Worm (Caenorhabditis elegans) whole organism, mixed stage, embryonic: ENCODE results near the gene fbxb-58.

Experiments used
- M03D4.4 ChIP-seq: sonication (generic microtip); optimal IDR thresholded peaks from 2 replicates; lab custom pipeline; 2017; ENCODE audit warnings: mild to moderate bottlenecking, missing genetic modification characterization, missing compliant biosample characterization
- bed-3 ChIP-seq: fragments of 200-800 bp; sonication (Bioruptor generic); optimal IDR thresholded peaks from 3 replicates; lab custom pipeline; 2018; ENCODE audit warnings: mild to moderate bottlenecking, missing genetic modification characterization, moderate library complexity, missing compliant biosample characterization
- blmp-1 ChIP-seq: fragments of 150-350 bp; optimal IDR thresholded peaks from 2 replicates; lab custom pipeline; 2014; ENCODE audit warnings: missing biosample characterization, missing genetic modification characterization
- ceh-39 ChIP-seq: fragments of 150-350 bp; optimal IDR thresholded peaks from 2 replicates; lab custom pipeline; 2014; ENCODE audit warnings: missing biosample characterization, missing genetic modification characterization
- ceh-83 ChIP-seq: fragments of 200-800 bp; sonication (Bioruptor generic); optimal IDR thresholded peaks from 2 replicates; lab custom pipeline; 2018; ENCODE audit warnings: mild to moderate bottlenecking, missing genetic modification characterization, missing compliant biosample characterization
- ces-1 ChIP-seq: fragments of 150-350 bp; optimal IDR thresholded peaks from 2 replicates; lab custom pipeline; 2014; ENCODE audit warnings: missing biosample characterization, missing genetic modification reagents, missing genetic modification characterization
- cnd-1 ChIP-seq: fragments of 200-800 bp; sonication (Bioruptor generic); optimal IDR thresholded peaks from 2 replicates; lab custom pipeline; 2018; ENCODE audit warnings: mild to moderate bottlenecking, missing genetic modification characterization, missing compliant biosample characterization
- drap-1 ChIP-seq: fragments of 200-800 bp; sonication (Bioruptor generic); optimal IDR thresholded peaks from 3 replicates; lab custom pipeline; 2018; ENCODE audit warnings: mild to moderate bottlenecking, missing genetic modification characterization, missing compliant biosample characterization
- elt-1 ChIP-seq: sonication (generic microtip); optimal IDR thresholded peaks from 2 replicates; lab custom pipeline; 2017; ENCODE audit warnings: missing genetic modification characterization, mild to moderate bottlenecking, missing compliant biosample characterization, antibody characterized with exemption, moderate library complexity, borderline replicate concordance; ENCODE audit not compliant: insufficient read depth
- elt-3 ChIP-seq: fragments of 150-350 bp; optimal IDR thresholded peaks from 2 replicates; lab custom pipeline; 2014; ENCODE audit warnings: missing biosample characterization, missing genetic modification characterization
- flh-1 ChIP-seq: fragments of 200-800 bp; sonication (Bioruptor generic); optimal IDR thresholded peaks from 2 replicates; lab custom pipeline; 2018; ENCODE audit warnings: mild to moderate bottlenecking, missing genetic modification characterization, moderate library complexity, missing compliant biosample characterization
- hlh-1 ChIP-seq: fragments of 150-350 bp; optimal IDR thresholded peaks from 2 replicates; lab custom pipeline; 2014; ENCODE audit warnings: missing biosample characterization, missing genetic modification reagents, missing genetic modification characterization
- lin-13 ChIP-seq: fragments of 150-350 bp; optimal IDR thresholded peaks from 2 replicates; lab custom pipeline; 2014; ENCODE audit warnings: missing biosample characterization, missing genetic modification characterization
- lin-32 ChIP-seq: fragments of 200-800 bp; sonication (Bioruptor generic); optimal IDR thresholded peaks from 2 replicates; lab custom pipeline; 2018; ENCODE audit warnings: mild to moderate bottlenecking, missing genetic modification characterization, missing compliant biosample characterization
- lsy-2 ChIP-seq: fragments of 150-350 bp; optimal IDR thresholded peaks from 2 replicates; lab custom pipeline; 2014; ENCODE audit warnings: missing biosample characterization, missing genetic modification characterization
- mab-5 ChIP-seq: fragments of 150-350 bp; optimal IDR thresholded peaks from 2 replicates; lab custom pipeline; 2014; ENCODE audit warnings: missing biosample characterization, missing genetic modification characterization
- mep-1 ChIP-seq: fragments of 150-350 bp; optimal IDR thresholded peaks from 2 replicates; lab custom pipeline; 2017; ENCODE audit warnings: missing biosample characterization, missing genetic modification reagents, missing genetic modification characterization, inconsistent platforms
- mls-2 ChIP-seq: sonication (generic microtip); optimal IDR thresholded peaks from 2 replicates; lab custom pipeline; 2016; ENCODE audit warnings: mild to moderate bottlenecking, missing genetic modification characterization, moderate library complexity, missing compliant biosample characterization
- nhr-12 ChIP-seq: fragments of 150-350 bp; optimal IDR thresholded peaks from 2 replicates; lab custom pipeline; 2014; ENCODE audit warnings: missing biosample characterization, missing genetic modification characterization
- nhr-2 ChIP-seq: fragments of 150-350 bp; optimal IDR thresholded peaks from 2 replicates; lab custom pipeline; 2014; ENCODE audit warnings: missing biosample characterization, missing genetic modification characterization
- nhr-237 ChIP-seq: fragments of 150-350 bp; optimal IDR thresholded peaks from 2 replicates; lab custom pipeline; 2014; ENCODE audit warnings: missing biosample characterization, missing genetic modification characterization
- nhr-28 ChIP-seq: fragments of 150-350 bp; optimal IDR thresholded peaks from 2 replicates; lab custom pipeline; 2014; ENCODE audit warnings: missing biosample characterization, missing genetic modification characterization
- nhr-76 ChIP-seq: sonication (generic microtip); optimal IDR thresholded peaks from 2 replicates; lab custom pipeline; 2017; ENCODE audit warnings: missing biosample characterization, missing genetic modification characterization
- pha-4 ChIP-seq: fragments of 150-350 bp; optimal IDR thresholded peaks from 2 replicates; lab custom pipeline; 2018; ENCODE audit warnings: missing biosample characterization, missing genetic modification reagents, missing genetic modification characterization
- sem-2 ChIP-seq: fragments of 200-800 bp; sonication (Bioruptor generic); optimal IDR thresholded peaks from 2 replicates; lab custom pipeline; 2018; ENCODE audit warnings: mild to moderate bottlenecking, missing genetic modification characterization, missing compliant biosample characterization
- snpc-4 ChIP-seq: fragments of 150-350 bp; optimal IDR thresholded peaks from 2 replicates; lab custom pipeline; 2014; ENCODE audit warnings: missing biosample characterization, missing genetic modification characterization
- sptf-1 ChIP-seq: sonication (generic microtip); optimal IDR thresholded peaks from 2 replicates; lab custom pipeline; 2017; ENCODE audit warnings: mild to moderate bottlenecking, missing genetic modification characterization, moderate library complexity, missing compliant biosample characterization
- tbx-8 ChIP-seq: fragments of 200-800 bp; sonication (Bioruptor generic); optimal IDR thresholded peaks from 2 replicates; lab custom pipeline; 2018; ENCODE audit warnings: mild to moderate bottlenecking, missing genetic modification characterization, moderate library complexity, missing compliant biosample characterization
- unc-120 ChIP-seq: sonication (generic microtip); optimal IDR thresholded peaks from 2 replicates; lab custom pipeline; 2017; ENCODE audit warnings: missing genetic modification characterization, missing compliant biosample characterization; ENCODE audit not compliant: poor library complexity, severe bottlenecking
- unc-39 ChIP-seq: fragments of 150-350 bp; optimal IDR thresholded peaks from 2 replicates; lab custom pipeline; 2014; ENCODE audit warnings: missing biosample characterization, missing genetic modification characterization
- unc-62 ChIP-seq: fragments of 150-350 bp; optimal IDR thresholded peaks from 2 replicates; lab custom pipeline; 2014; ENCODE audit warnings: missing biosample characterization, missing genetic modification reagents, missing genetic modification characterization
- zip-8 ChIP-seq: fragments of 150-350 bp; optimal IDR thresholded peaks from 2 replicates; lab custom pipeline; 2014; ENCODE audit warnings: missing biosample characterization, missing genetic modification characterization
- ztf-11 ChIP-seq: fragments of 150-350 bp; optimal IDR thresholded peaks from 2 replicates; lab custom pipeline; 2014; ENCODE audit warnings: missing biosample characterization, missing genetic modification characterization

fbxb-58 gene

DNA sequence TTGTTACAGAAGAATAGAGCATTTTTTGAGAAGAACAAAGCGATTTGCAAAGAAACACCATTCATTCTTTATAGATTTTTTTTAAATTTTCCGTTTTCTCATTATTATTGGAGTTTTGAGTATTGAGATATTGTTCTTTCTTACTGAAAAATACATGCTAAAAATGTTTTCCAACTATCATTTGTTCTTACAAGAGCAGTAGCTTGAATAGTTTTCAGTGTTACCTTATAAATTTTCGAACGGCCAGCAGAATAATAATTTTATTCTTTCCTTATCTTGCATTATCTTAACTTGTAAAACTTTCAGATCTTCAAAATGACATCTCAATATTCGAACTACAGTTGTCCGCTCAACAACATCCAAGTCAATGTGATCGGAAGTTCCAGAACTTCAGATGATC is 27.3 kb downstream of the fbxb-58 start, which contains the start of gene tbx-32:
Gene tbx-32 (plus strand): TSS at position 301 of the 400 bp plus-strand sequence.
- TF ChIP-seq nhr-12 (tag; lab: Kevin White, UChicago) (no peak), ztf-11 (no peak), blmp-1 (no peak), tbx-8 (GFP tag; lab: Kevin White, UChicago) (no peak), mab-5 (no peak), nhr-237 (tag; lab: Kevin White, UChicago) (no peak), sptf-1 (tag; lab: Kevin White, UChicago) (no peak), pha-4 (tag; lab: Kevin White, UChicago) (no peak), flh-1 (GFP tag; lab: Kevin White, UChicago) (no peak), unc-62 (GFP tag; lab: Kevin White, UChicago) (no peak), nhr-28 (no peak), unc-120 (no peak), ceh-83 (no peak), lin-13 (tag; lab: Kevin White, UChicago) (no peak)

DNA sequence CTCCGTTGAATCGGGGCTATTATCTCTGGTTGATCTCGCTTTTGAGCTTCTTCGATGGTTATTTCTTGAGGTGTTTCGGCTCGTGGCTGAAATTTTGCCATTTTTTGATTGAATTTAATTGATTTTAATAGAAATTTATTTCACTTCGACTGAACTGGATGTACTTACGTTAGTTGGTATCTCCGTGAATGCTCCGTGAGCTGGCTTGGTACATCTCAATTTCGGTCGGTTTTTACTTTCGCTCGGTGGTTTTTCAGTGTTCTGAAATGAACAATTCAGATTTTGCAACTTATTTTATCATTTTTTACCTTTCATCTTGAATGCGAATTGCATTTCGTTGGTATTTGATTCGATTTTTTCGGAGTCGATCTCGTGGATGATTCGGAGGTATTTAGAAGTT is 37.0 kb downstream of the fbxb-58 start, which contains the start of gene R09H3.2:
Gene R09H3.2 (minus strand): TSS at position 101 of the 400 bp plus-strand sequence.
- TF ChIP-seq bed-3 (GFP tag; lab: Kevin White, UChicago), result no peak
- no peak for TF ChIP-seq unc-62 (GFP tag; lab: Kevin White, UChicago)
- TF ChIP-seq lin-32 (GFP tag; lab: Kevin White, UChicago), result no peak
- no peak for TF ChIP-seq drap-1 (GFP tag; lab: Kevin White, UChicago)
- TF ChIP-seq mab-5, result no peak
- no peak for TF ChIP-seq zip-8 (tag; lab: Kevin White, UChicago)
- TF ChIP-seq unc-120, result no peak
- no peak for TF ChIP-seq elt-3

DNA sequence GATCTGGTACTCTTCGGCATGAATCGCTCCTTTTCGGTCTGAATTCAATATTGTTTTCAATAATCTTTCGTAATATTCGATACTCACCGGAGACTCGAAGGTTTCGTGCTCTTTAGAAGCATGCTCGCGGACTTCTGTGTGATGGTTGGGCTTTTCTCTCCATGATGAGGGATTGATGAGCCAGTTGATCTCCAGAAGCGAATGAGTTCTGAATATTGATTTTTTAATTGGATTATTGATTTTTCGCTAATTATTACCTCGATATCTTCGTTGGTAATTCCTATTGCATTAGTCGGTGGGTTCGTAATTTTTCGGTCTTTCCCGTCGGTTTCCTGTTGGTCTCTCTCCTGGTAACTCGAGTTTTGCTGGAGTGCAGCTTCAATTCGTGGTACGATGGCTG is 39.1 kb downstream of the fbxb-58 start:
- TF ChIP-seq ces-1 (no peak), elt-1 (tag; lab: Kevin White, UChicago) (no peak), nhr-28 (no peak), sem-2 (no peak), nhr-2 (tag; lab: Kevin White, UChicago) (no peak), pha-4 (tag; lab: Kevin White, UChicago) (no peak), lsy-2 (tag; lab: Kevin White, UChicago) (no peak), sptf-1 (tag; lab: Kevin White, UChicago) (no peak), nhr-12 (tag; lab: Kevin White, UChicago) (no peak), drap-1 (GFP tag; lab: Kevin White, UChicago) (no peak), mls-2 (tag; lab: Kevin White, UChicago) (no peak)

DNA sequence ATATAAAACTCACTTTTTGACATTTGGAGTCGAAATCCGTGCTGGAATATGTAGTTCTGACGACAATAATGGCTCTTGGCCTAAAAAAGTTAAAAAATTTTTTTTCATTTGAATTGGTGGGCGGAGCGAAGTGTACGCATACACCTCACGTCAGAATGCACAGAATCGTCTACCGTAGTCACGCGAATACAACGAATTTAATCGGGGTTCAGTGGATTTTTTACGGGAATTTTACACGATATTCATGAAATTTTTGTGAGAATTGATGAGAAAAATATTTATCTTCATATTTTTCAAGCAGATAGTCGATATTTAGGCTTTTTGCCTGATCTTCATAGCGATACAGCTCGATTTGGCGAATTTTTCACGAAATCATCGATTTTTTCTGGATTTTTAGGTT is 40.8 kb downstream of the fbxb-58 start, which contains the start of gene R09H3.3:
Gene R09H3.3 (minus strand): TSS at position 101 of the 400 bp plus-strand sequence.
- TF ChIP-seq elt-3 (no peak), nhr-28 (no peak), nhr-12 (tag; lab: Kevin White, UChicago) (no peak), unc-120 (no peak), cnd-1 (tag; lab: Kevin White, UChicago) (no peak), nhr-76 (tag; lab: Kevin White, UChicago) (no peak), ceh-83 (no peak), sem-2 (no peak), ceh-39 (no peak), hlh-1 (tag; lab: Kevin White, UChicago) (no peak), M03D4.4 (tag; lab: Kevin White, UChicago) (no peak), ces-1 (no peak), drap-1 (GFP tag; lab: Kevin White, UChicago) (no peak)

- TF ChIP-seq lin-13 (tag; lab: Kevin White, UChicago), result no peak
- no peak for TF ChIP-seq bed-3 (GFP tag; lab: Kevin White, UChicago)
- TF ChIP-seq ces-1, result no peak
- no peak for TF ChIP-seq elt-1 (tag; lab: Kevin White, UChicago)
Observed at ce11 chrX:1674056-1674455, 46.1 kb downstream of the fbxb-58 start, which contains the start of gene tbx-31. Gene tbx-31 (minus strand): TSS chrX:1674156.

ce11 chrX:1675879-1676278 is 47.9 kb downstream of the fbxb-58 start:
- no peak for TF ChIP-seq nhr-2 (tag; lab: Kevin White, UChicago)
- TF ChIP-seq mep-1, result no peak
- TF ChIP-seq unc-120, result no peak
- no peak for TF ChIP-seq snpc-4
- TF ChIP-seq cnd-1 (tag; lab: Kevin White, UChicago), result no peak
- TF ChIP-seq zip-8 (tag; lab: Kevin White, UChicago), result no peak
- no peak for TF ChIP-seq ztf-11
- no peak for TF ChIP-seq drap-1 (GFP tag; lab: Kevin White, UChicago)
- no peak for TF ChIP-seq ceh-39
- TF ChIP-seq elt-3, result no peak
- no peak for TF ChIP-seq flh-1 (GFP tag; lab: Kevin White, UChicago)
- no peak for TF ChIP-seq ceh-83
- TF ChIP-seq mls-2 (tag; lab: Kevin White, UChicago), result no peak
- no peak for TF ChIP-seq unc-62 (GFP tag; lab: Kevin White, UChicago)
- TF ChIP-seq nhr-12 (tag; lab: Kevin White, UChicago), result no peak
- TF ChIP-seq pha-4 (tag; lab: Kevin White, UChicago), result no peak
- no peak for TF ChIP-seq unc-39 (tag; lab: Kevin White, UChicago)
- TF ChIP-seq hlh-1 (tag; lab: Kevin White, UChicago), result no peak
- TF ChIP-seq tbx-8 (GFP tag; lab: Kevin White, UChicago), result no peak
- TF ChIP-seq, all 35 proteins: peak for 0
